Worm (Caenorhabditis elegans) whole organism, late embryonic: ENCODE measurements around the gene ceh-22.

Experiments used
- C38D4.7 ChIP-seq: fragments of 200-800 bp; sonication (Bioruptor generic); optimal IDR thresholded peaks from 2 replicates; lab custom pipeline; 2018; ENCODE audit warnings: mild to moderate bottlenecking, missing genetic modification characterization, moderate library complexity, missing compliant biosample characterization
- F13H6.1 ChIP-seq: sonication (generic microtip); optimal IDR thresholded peaks from 2 replicates; lab custom pipeline; 2016; ENCODE audit warnings: missing genetic modification characterization, missing compliant biosample characterization
- K02D7.2 ChIP-seq: sonication (generic microtip); optimal IDR thresholded peaks from 2 replicates; lab custom pipeline; 2017; ENCODE audit warnings: mild to moderate bottlenecking, missing genetic modification characterization, missing compliant biosample characterization
- T23F11.4 ChIP-seq: fragments of 200-800 bp; sonication (Bioruptor generic); optimal IDR thresholded peaks from 2 replicates; lab custom pipeline; 2018; ENCODE audit warnings: mild to moderate bottlenecking, missing genetic modification characterization, missing compliant biosample characterization
- Y22D7AL.16 ChIP-seq: sonication (generic microtip); optimal IDR thresholded peaks from 2 replicates; lab custom pipeline; 2016; ENCODE audit warnings: missing genetic modification characterization, missing compliant biosample characterization
- ama-1 ChIP-seq: fragments of 150-350 bp; optimal IDR thresholded peaks from 2 replicates; lab custom pipeline; 2014
- ceh-18 ChIP-seq: sonication (generic microtip); optimal IDR thresholded peaks from 2 replicates; lab custom pipeline; 2016; ENCODE audit warnings: missing genetic modification characterization, missing compliant biosample characterization
- ceh-31 ChIP-seq: sonication (generic microtip); optimal IDR thresholded peaks from 2 replicates; lab custom pipeline; 2016; ENCODE audit warnings: missing genetic modification characterization, missing compliant biosample characterization
- ceh-45 ChIP-seq: fragments of 200-800 bp; sonication (Bioruptor generic); IDR thresholded peaks from 2 replicates; pipeline ENCODE4 v1.3.6; 2022; ENCODE audit warnings: missing genetic modification reagents, missing genetic modification characterization, missing compliant biosample characterization
- che-1 ChIP-seq: sonication (generic microtip); optimal IDR thresholded peaks from 2 replicates; lab custom pipeline; 2016; ENCODE audit warnings: mild to moderate bottlenecking, missing genetic modification characterization, missing compliant biosample characterization
- dmd-4 ChIP-seq: sonication (generic microtip); optimal IDR thresholded peaks from 2 replicates; lab custom pipeline; 2016; ENCODE audit warnings: borderline replicate concordance, missing genetic modification characterization, missing compliant biosample characterization
- dve-1 ChIP-seq: sonication (generic microtip); optimal IDR thresholded peaks from 2 replicates; lab custom pipeline; 2017; ENCODE audit warnings: antibody characterized with exemption, mild to moderate bottlenecking, missing genetic modification characterization, missing compliant biosample characterization
- elt-2 ChIP-seq: sonication (generic microtip); optimal IDR thresholded peaks from 2 replicates; lab custom pipeline; 2016; ENCODE audit warnings: missing genetic modification reagents, missing genetic modification characterization, missing compliant biosample characterization
- elt-4 ChIP-seq: sonication (generic microtip); optimal IDR thresholded peaks from 2 replicates; lab custom pipeline; 2016; ENCODE audit warnings: missing genetic modification characterization, missing compliant biosample characterization
- fkh-6 ChIP-seq: sonication (generic microtip); optimal IDR thresholded peaks from 2 replicates; lab custom pipeline; 2016; ENCODE audit warnings: missing genetic modification characterization, missing compliant biosample characterization
- gmeb-2 ChIP-seq: sonication (generic microtip); optimal IDR thresholded peaks from 2 replicates; lab custom pipeline; 2016; ENCODE audit warnings: missing genetic modification characterization, inconsistent platforms, missing compliant biosample characterization
- hlh-15 ChIP-seq: sonication (generic microtip); optimal IDR thresholded peaks from 2 replicates; lab custom pipeline; 2016; ENCODE audit warnings: missing genetic modification characterization, missing compliant biosample characterization
- hlh-30 ChIP-seq: sonication (generic microtip); optimal IDR thresholded peaks from 2 replicates; lab custom pipeline; 2017; ENCODE audit warnings: antibody characterized with exemption, missing genetic modification characterization, missing compliant biosample characterization; ENCODE audit not compliant: insufficient read depth
- hlh-6 ChIP-seq: sonication (generic microtip); optimal IDR thresholded peaks from 2 replicates; lab custom pipeline; 2016; ENCODE audit warnings: missing genotype, missing genetic modification characterization, missing compliant biosample characterization
- hlh-8 ChIP-seq: sonication (generic microtip); optimal IDR thresholded peaks from 2 replicates; lab custom pipeline; 2016; ENCODE audit warnings: missing genotype, missing genetic modification characterization, missing compliant biosample characterization
- lim-6 ChIP-seq: sonication (generic microtip); optimal IDR thresholded peaks from 2 replicates; lab custom pipeline; 2016; ENCODE audit warnings: missing genetic modification characterization, missing compliant biosample characterization
- madf-2 ChIP-seq: sonication (generic microtip); optimal IDR thresholded peaks from 2 replicates; lab custom pipeline; 2017; ENCODE audit warnings: missing genetic modification characterization, missing compliant biosample characterization
- nfya-1 ChIP-seq: sonication (generic microtip); optimal IDR thresholded peaks from 2 replicates; lab custom pipeline; 2017; ENCODE audit warnings: missing genetic modification characterization, mild to moderate bottlenecking, missing compliant biosample characterization, antibody characterized with exemption, moderate library complexity
- nhr-232 ChIP-seq: sonication (generic microtip); optimal IDR thresholded peaks from 2 replicates; lab custom pipeline; 2016; ENCODE audit warnings: missing genetic modification characterization, missing compliant biosample characterization
- odd-2 ChIP-seq: sonication (generic microtip); optimal IDR thresholded peaks from 2 replicates; lab custom pipeline; 2017; ENCODE audit warnings: antibody characterized with exemption, mild to moderate bottlenecking, missing genetic modification characterization, missing compliant biosample characterization
- pat-9 ChIP-seq: fragments of 200-800 bp; sonication (Bioruptor generic); optimal IDR thresholded peaks from 2 replicates; lab custom pipeline; 2018; ENCODE audit warnings: mild to moderate bottlenecking, missing genetic modification characterization, moderate library complexity, missing compliant biosample characterization
- pax-1 ChIP-seq: fragments of 150-350 bp; optimal IDR thresholded peaks from 2 replicates; lab custom pipeline; 2014; ENCODE audit warnings: missing biosample characterization, missing genetic modification characterization
- pha-2 ChIP-seq: sonication (generic microtip); optimal IDR thresholded peaks from 2 replicates; lab custom pipeline; 2017; ENCODE audit warnings: mild to moderate bottlenecking, missing genetic modification characterization, missing compliant biosample characterization
- pha-4 ChIP-seq: fragments of 150-350 bp; optimal IDR thresholded peaks from 2 replicates; lab custom pipeline; 2018; ENCODE audit warnings: missing biosample characterization, missing genetic modification reagents, missing genetic modification characterization
- pqm-1 ChIP-seq: sonication (generic microtip); optimal IDR thresholded peaks from 2 replicates; lab custom pipeline; 2016; ENCODE audit warnings: missing genetic modification characterization, missing compliant biosample characterization
- pros-1 ChIP-seq: fragments of 150-350 bp; optimal IDR thresholded peaks from 2 replicates; lab custom pipeline; 2014; ENCODE audit warnings: missing biosample characterization, missing genetic modification reagents, missing genetic modification characterization
- ref-2 ChIP-seq: sonication (generic microtip); optimal IDR thresholded peaks from 2 replicates; lab custom pipeline; 2016; ENCODE audit warnings: missing genetic modification characterization, missing compliant biosample characterization
- sdc-2 ChIP-seq: sonication (generic microtip); optimal IDR thresholded peaks from 2 replicates; lab custom pipeline; 2016; ENCODE audit warnings: missing genotype, missing genetic modification characterization, missing compliant biosample characterization
- sox-4 ChIP-seq: sonication (generic microtip); optimal IDR thresholded peaks from 2 replicates; lab custom pipeline; 2017; ENCODE audit warnings: mild to moderate bottlenecking, missing genetic modification characterization, inconsistent platforms, missing compliant biosample characterization
- syd-9 ChIP-seq: sonication (generic microtip); optimal IDR thresholded peaks from 2 replicates; lab custom pipeline; 2016; ENCODE audit warnings: mild to moderate bottlenecking, missing genetic modification characterization, moderate library complexity, missing compliant biosample characterization
- tbx-7 ChIP-seq: sonication (generic microtip); optimal IDR thresholded peaks from 2 replicates; lab custom pipeline; 2016; ENCODE audit warnings: missing genotype, missing genetic modification characterization, missing compliant biosample characterization
- ttx-3 ChIP-seq: sonication (generic microtip); optimal IDR thresholded peaks from 2 replicates; lab custom pipeline; 2016; ENCODE audit warnings: missing genetic modification reagents, missing genetic modification characterization, missing compliant biosample characterization
- unc-3 ChIP-seq, 2 experiments: fragments of 200-800 bp in 1 of 2; sonication (Bioruptor generic) in 1 of 2; sonication (generic microtip) in 1 of 2; conservative IDR thresholded peaks in 1 of 2; optimal IDR thresholded peaks in 1 of 2; 2 replicates each; pipeline versions ENCODE4 v1.3.6 to Lab custom; 2016 to 2022; ENCODE audit warnings: missing compliant biosample characterization in 2 of 2, missing genetic modification characterization in 2 of 2, missing genetic modification reagents in 1 of 2
- unc-55 ChIP-seq: sonication (generic microtip); optimal IDR thresholded peaks from 2 replicates; lab custom pipeline; 2017; ENCODE audit warnings: missing biosample characterization, missing genetic modification reagents, missing genetic modification characterization
- unc-86 ChIP-seq: sonication (generic microtip); optimal IDR thresholded peaks from 2 replicates; lab custom pipeline; 2016; ENCODE audit warnings: missing genetic modification characterization, missing compliant biosample characterization
- ztf-16 ChIP-seq: sonication (generic microtip); optimal IDR thresholded peaks from 2 replicates; lab custom pipeline; 2017; ENCODE audit warnings: missing genetic modification characterization, missing compliant biosample characterization

ceh-22 gene

DNA sequence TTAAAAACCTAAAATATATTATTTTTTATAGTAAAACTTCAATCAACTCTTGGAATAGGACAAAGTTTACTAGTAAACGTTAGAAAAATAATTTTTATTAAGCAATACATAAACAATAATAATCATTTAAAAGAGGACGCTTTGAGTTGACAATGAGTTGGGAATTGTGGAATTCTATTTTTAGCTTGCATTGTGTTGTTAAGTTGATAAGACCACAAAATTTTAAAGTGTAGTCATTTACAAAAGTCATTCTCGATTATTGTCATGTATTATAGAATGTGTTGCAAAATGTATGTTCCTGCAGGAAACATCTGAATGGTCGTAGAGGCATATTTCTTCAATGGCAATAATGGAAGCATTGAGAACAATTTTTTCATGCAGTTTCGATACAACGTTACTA, 39.3 kb downstream of the ceh-22 start:
- TF ChIP-seq sox-4 (tag; lab: Kevin White, UChicago) = no peak
- TF ChIP-seq, all 69 proteins: peak for 0

- TF ChIP-seq ama-1 (lab: Kevin White, UChicago) (peak; percentile 45), pha-4 (no peak)
These were observed 40.3 kb downstream of the ceh-22 start for ce11 chrV:10711829-10712607.

DNA sequence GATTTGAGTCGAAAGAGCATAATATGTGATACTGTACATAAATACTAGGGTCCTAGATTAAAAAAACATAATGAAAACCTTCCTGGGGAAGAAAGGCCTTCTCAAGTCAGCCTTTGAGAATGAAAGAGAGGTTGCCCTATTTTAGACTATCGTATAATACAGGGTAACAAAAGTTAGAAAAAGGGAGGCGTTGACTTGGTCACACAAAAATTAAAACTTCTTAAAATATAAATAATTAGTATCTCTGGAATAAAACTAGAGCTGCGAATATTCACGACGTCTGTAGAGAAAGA, 40.8 kb downstream of the ceh-22 start:
- no peak for TF ChIP-seq pat-9 (tag; lab: Kevin White, UChicago)
- no peak for TF ChIP-seq T23F11.4
- no peak for TF ChIP-seq Y22D7AL.16 (tag; lab: Kevin White, UChicago)
- TF ChIP-seq nfya-1 (tag; lab: Kevin White, UChicago) = no peak
- no peak for TF ChIP-seq dmd-4 (tag; lab: Kevin White, UChicago)
- TF ChIP-seq elt-4 (tag; lab: Kevin White, UChicago) = no peak
- no peak for TF ChIP-seq che-1
- no peak for TF ChIP-seq dve-1 (tag; lab: Kevin White, UChicago)
- TF ChIP-seq pqm-1 = no peak
- TF ChIP-seq unc-55 (GFP tag; lab: Kevin White, UChicago) = no peak
- TF ChIP-seq ceh-45 = no peak
- no peak for TF ChIP-seq ref-2 (tag; lab: Kevin White, UChicago)
- TF ChIP-seq K02D7.2 (tag; lab: Kevin White, UChicago) = no peak
- no peak for TF ChIP-seq ztf-16
- no peak for TF ChIP-seq hlh-6 (tag; lab: Kevin White, UChicago)
- no peak for TF ChIP-seq lim-6 (tag; lab: Kevin White, UChicago)
- TF ChIP-seq pha-2 (tag; lab: Kevin White, UChicago) = no peak
- TF ChIP-seq ceh-31 = no peak
- TF ChIP-seq unc-86 (tag; lab: Kevin White, UChicago) = no peak
- no peak for TF ChIP-seq madf-2 (tag; lab: Kevin White, UChicago)

ce11 chrV:10713704-10714239, 42.1 kb downstream of the ceh-22 start:
- no peak for TF ChIP-seq ceh-18 (tag; lab: Kevin White, UChicago)
- no peak for TF ChIP-seq C38D4.7 (GFP tag; lab: Kevin White, UChicago)
- no peak for TF ChIP-seq elt-2 (tag; lab: Kevin White, UChicago)
- TF ChIP-seq hlh-15 (tag; lab: Kevin White, UChicago) = no peak
- TF ChIP-seq ztf-16 = no peak
- no peak for TF ChIP-seq hlh-8 (tag; lab: Kevin White, UChicago)
- TF ChIP-seq pax-1 (tag; lab: Kevin White, UChicago) = no peak
- no peak for TF ChIP-seq ceh-31
- TF ChIP-seq nhr-232 = no peak
- no peak for TF ChIP-seq gmeb-2 (tag; lab: Kevin White, UChicago)
- no peak for TF ChIP-seq hlh-30
- TF ChIP-seq sdc-2 = no peak
- no peak for TF ChIP-seq F13H6.1 (tag; lab: Kevin White, UChicago)
- TF ChIP-seq madf-2 (tag; lab: Kevin White, UChicago) = no peak
- no peak for TF ChIP-seq sox-4 (tag; lab: Kevin White, UChicago)
- TF ChIP-seq, all 69 proteins: peak for 0

ce11 chrV:10714630-10715029, 42.9 kb downstream of the ceh-22 start:
- TF ChIP-seq unc-3 (GFP tag; conservative IDR thresholded peaks at IDR 0.05; lab: Robert Waterston, UW) (no peak), unc-3 (tag; optimal IDR thresholded peaks at IDR 0.05; lab: Kevin White, UChicago) (no peak), K02D7.2 (tag; lab: Kevin White, UChicago) (no peak), ttx-3 (no peak), pax-1 (tag; lab: Kevin White, UChicago) (no peak), pros-1 (no peak), tbx-7 (no peak), F13H6.1 (tag; lab: Kevin White, UChicago) (no peak), pqm-1 (no peak), C38D4.7 (GFP tag; lab: Kevin White, UChicago) (no peak), fkh-6 (tag; lab: Kevin White, UChicago) (no peak), odd-2 (tag; lab: Kevin White, UChicago) (no peak), ref-2 (tag; lab: Kevin White, UChicago) (no peak), ztf-16 (no peak), sdc-2 (no peak), syd-9 (tag; lab: Kevin White, UChicago) (no peak), ama-1 (lab: Kevin White, UChicago) (no peak), nfya-1 (tag; lab: Kevin White, UChicago) (no peak), ceh-18 (tag; lab: Kevin White, UChicago) (no peak), T23F11.4 (no peak)
